Worm (Caenorhabditis elegans): ENCODE measurements around the gene K10D6.3.

Gene K10D6.3

DNA sequence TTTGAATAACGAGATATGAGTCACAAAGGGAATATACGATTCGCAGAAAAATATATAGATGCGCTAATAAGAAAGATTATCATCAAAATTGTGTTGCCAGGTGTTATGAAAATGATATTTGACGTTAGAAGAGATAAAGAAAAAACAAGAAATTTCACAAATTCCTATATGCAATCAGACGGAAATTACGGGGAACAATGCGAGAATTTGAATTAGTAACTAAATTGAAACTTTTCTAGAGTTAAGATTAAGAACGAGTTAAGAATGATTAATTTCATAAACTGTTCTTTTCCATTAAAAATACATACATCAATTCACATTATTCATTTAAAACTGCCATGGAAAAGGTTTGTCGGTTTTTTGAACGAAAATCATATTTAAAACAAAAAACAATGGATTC, 4.3 kb upstream of the K10D6.3 start, which contains the start of gene clc-6:
clc-6 (minus strand) TSS at position 101 of the 400 bp plus-strand sequence.
- no peak for TF ChIP-seq skn-1 (tag; optimal IDR thresholded peaks at IDR 0.05)
- no peak for TF ChIP-seq nhr-77 (tag; optimal IDR thresholded peaks at IDR 0.05)
- TF ChIP-seq nhr-11 (tag; optimal IDR thresholded peaks at IDR 0.05) = no peak
- TF ChIP-seq unc-39 (tag; optimal IDR thresholded peaks at IDR 0.05) = no peak
- TF ChIP-seq R02D3.7 (tag; optimal IDR thresholded peaks at IDR 0.05) = no peak
- TF ChIP-seq ceh-82 (tag; optimal IDR thresholded peaks at IDR 0.05) = no peak
- TF ChIP-seq pha-4 (tag; optimal IDR thresholded peaks at IDR 0.05) = no peak
- no peak for TF ChIP-seq nhr-43 (tag; optimal IDR thresholded peaks at IDR 0.05; ENCODE audit: poor library complexity, severe bottlenecking)
- TF ChIP-seq nhr-28 (tag; optimal IDR thresholded peaks at IDR 0.05) = no peak
- TF ChIP-seq lin-15B (tag; optimal IDR thresholded peaks at IDR 0.05) = no peak
- TF ChIP-seq elt-2 (tag; optimal IDR thresholded peaks at IDR 0.05) = no peak
- TF ChIP-seq ceh-16 (tag; optimal IDR thresholded peaks at IDR 0.05) = no peak
- no peak for TF ChIP-seq mml-1 (tag; optimal IDR thresholded peaks at IDR 0.05)
- no peak for TF ChIP-seq egl-5 (tag; optimal IDR thresholded peaks at IDR 0.05)
- no peak for TF ChIP-seq elt-1 (tag; optimal IDR thresholded peaks at IDR 0.05)
- TF ChIP-seq daf-12 (tag; optimal IDR thresholded peaks at IDR 0.05) = no peak

DNA sequence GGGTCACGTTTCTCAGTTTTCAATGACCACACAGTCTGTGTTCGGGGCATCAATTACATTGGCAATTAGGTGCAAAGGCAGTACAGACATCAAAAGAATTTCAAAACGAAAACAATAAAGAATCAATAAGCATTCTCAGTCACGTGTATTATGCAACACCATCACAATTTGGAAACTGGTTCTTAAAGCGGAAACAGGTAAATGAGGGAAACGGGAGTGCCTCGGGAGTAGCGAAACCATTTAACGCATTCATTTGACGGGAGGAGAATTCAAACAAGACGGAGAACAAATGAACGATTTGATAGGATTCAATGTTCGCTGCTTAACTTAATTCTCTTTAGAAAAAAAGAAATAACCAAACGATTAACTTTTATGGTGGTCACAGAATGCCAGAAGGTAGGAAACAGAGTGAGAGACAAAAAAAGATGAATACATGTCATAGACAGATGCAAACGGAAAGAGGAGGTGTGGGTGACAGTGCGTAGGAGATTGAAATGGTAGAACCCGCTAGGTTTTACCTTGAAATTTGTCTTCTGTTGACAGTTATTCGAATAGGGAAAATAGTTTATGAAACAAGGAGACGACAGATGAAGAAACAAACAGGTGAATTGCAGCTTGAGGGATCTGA, 3.7 kb upstream of the K10D6.3 start:
- peak; percentile 56 for TF ChIP-seq nhr-25 (tag; optimal IDR thresholded peaks at IDR 0.05)
- TF ChIP-seq nhr-237 (tag; optimal IDR thresholded peaks at IDR 0.05) = no peak
- TF ChIP-seq nhr-43 (tag; optimal IDR thresholded peaks at IDR 0.05; ENCODE audit: poor library complexity, severe bottlenecking) = peak; percentile 12
- no peak for TF ChIP-seq ztf-4 (tag; optimal IDR thresholded peaks at IDR 0.05)
- TF ChIP-seq nhr-23 (tag; optimal IDR thresholded peaks at IDR 0.05) = peak; percentile 22
- TF ChIP-seq jun-1 (tag; optimal IDR thresholded peaks at IDR 0.05) = no peak

DNA sequence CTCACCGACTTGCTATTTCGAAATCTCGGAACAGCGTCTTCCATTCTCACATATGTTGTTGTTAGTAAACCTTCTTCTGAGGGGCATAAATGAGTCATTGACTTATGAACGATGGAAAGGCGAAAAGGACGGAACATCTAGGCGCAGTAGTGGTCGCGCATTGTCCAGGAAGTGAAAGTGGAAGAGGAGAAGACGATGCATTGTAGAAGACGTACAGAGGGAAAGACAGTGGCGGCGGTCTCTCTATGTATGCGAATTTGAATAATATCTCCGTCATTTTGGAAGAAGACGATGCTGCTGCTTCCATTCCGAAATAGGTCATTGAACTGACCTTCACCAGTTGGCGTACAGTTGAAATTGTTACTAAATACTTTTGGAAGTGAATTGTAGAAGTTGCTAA, 2.3 kb upstream of the K10D6.3 start:
- TF ChIP-seq zag-1 (tag; optimal IDR thresholded peaks at IDR 0.05) (no peak), ceh-9 (tag; optimal IDR thresholded peaks at IDR 0.05) (no peak), R02D3.7 (tag; optimal IDR thresholded peaks at IDR 0.05) (no peak), nhr-25 (tag; optimal IDR thresholded peaks at IDR 0.05) (peak; percentile 50), aly-2 (tag; optimal IDR thresholded peaks at IDR 0.05) (no peak), ama-1 (optimal IDR thresholded peaks at IDR 0.05) (no peak), jun-1 (tag; optimal IDR thresholded peaks at IDR 0.05) (no peak), sea-2 (GFP tag; optimal IDR thresholded peaks at IDR 0.05) (no peak), lsy-12 (tag; optimal IDR thresholded peaks at IDR 0.05) (no peak), fkh-2 (tag; optimal IDR thresholded peaks at IDR 0.05) (no peak), nhr-23 (tag; optimal IDR thresholded peaks at IDR 0.05) (peak; percentile 23), nhr-237 (tag; optimal IDR thresholded peaks at IDR 0.05) (no peak)

DNA sequence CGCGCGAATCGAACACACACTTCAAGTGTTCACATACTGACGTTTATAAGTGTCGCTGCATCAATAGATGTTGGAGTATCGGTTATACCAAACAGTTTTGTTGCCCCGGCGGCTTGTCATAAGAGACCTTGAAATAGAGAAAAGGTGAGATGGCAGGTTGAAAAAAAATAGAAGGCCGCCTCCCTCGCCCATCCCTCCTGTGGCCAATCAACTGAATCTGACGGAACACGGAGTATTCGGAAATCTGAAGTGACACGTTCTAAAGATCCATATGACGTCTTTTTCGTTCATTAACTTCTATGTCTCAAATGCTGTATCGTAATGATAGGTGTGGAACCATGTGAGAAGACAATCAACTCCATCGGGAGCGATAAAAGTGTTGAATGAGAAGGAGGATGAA, 919 bp upstream of the K10D6.3 start:
- TF ChIP-seq nfya-1 (tag; optimal IDR thresholded peaks at IDR 0.05; ENCODE audit: insufficient read depth) (no peak), fkh-2 (tag; optimal IDR thresholded peaks at IDR 0.05) (no peak), nhr-25 (tag; optimal IDR thresholded peaks at IDR 0.05) (peak; percentile 36), nhr-43 (tag; optimal IDR thresholded peaks at IDR 0.05; ENCODE audit: poor library complexity, severe bottlenecking) (peak; percentile 14)

DNA sequence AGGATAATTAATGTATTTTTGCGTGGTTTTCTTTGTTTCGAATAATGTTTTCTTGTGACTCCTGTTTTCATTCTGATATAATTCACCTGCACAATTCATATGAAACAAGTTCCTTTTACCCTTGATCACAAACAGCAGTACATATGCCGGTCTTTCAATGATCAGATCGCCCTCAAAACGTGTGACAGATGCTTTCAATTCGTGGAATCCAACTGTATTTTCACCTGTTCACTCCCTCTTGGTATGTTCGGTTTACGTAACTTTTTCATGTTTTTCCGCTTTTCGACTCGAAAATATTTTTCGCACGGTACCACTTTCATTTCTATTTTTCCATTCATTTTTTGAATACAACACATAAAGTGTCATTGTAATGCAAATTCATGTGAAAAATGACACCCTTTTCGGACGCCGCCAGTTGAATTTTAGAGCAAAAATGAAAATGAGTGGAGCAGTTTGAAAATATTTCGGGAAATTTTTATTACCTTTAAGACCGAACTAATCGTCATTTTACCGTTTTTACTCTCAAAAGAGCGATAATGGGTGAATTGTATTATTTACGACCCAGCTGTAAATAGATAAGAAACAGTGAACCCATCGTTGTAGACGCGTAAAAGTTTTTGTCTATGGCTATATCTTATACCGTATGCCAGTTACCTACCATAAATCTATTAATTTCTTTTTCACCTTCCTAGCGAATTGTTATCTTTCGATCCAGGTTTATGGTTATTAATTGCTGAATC, 1.6 kb downstream of the K10D6.3 start, which contains the start of gene K10D6.4:
K10D6.4 (plus strand) TSS at position 100 of the 740 bp plus-strand sequence.
- TF ChIP-seq elt-2 (tag; optimal IDR thresholded peaks at IDR 0.05) = peak; percentile 75
- TF ChIP-seq pqm-1 (tag; optimal IDR thresholded peaks at IDR 0.05) = peak; percentile 13
- TF ChIP-seq nhr-28 (tag; optimal IDR thresholded peaks at IDR 0.05) = no peak

DNA sequence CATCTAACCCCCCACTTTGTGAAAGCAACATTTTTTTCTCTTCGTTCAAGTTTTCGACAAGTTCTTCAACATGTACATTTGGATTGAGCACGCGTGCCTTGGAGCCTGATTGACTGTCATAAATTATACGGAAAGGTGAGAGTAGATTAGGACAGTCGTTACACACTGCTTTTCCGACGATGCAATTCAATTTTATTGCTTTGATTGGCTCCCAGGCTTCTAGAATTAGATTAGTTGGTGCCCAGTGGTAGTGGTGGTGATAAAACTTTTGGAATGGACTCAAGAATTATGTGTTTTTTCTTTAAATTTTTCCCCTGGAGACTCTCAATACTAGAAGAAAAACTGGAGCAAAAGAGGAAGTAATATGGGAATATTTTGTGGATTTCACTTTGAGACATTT, 4.0 kb downstream of the K10D6.3 start:
- TF ChIP-seq egl-5 (tag; optimal IDR thresholded peaks at IDR 0.05) = peak; percentile 91
- no peak for TF ChIP-seq pha-4 (tag; optimal IDR thresholded peaks at IDR 0.05)
